Worm (Caenorhabditis elegans) whole organism, L3 larva: Measurements from ENCODE around the gene Y17D7B.3.
"Not testable (repeated sequence)": the region's sequence is repeated elsewhere in the genome, so short reads cannot be mapped to it uniquely, and the experiment has no call there.

Experiments used
- R02D3.7 ChIP-seq: fragments of 150-350 bp; optimal IDR thresholded peaks from 2 replicates; lab custom pipeline; 2014; ENCODE audit warnings: missing biosample characterization, missing genetic modification characterization
- ZK546.5 ChIP-seq: sonication (generic microtip); optimal IDR thresholded peaks from 2 replicates; lab custom pipeline; 2017; ENCODE audit warnings: missing biosample characterization, missing genetic modification characterization
- aly-2 ChIP-seq: fragments of 150-350 bp; optimal IDR thresholded peaks from 2 replicates; lab custom pipeline; 2014; ENCODE audit warnings: missing biosample characterization, missing genetic modification characterization
- ama-1 ChIP-seq: fragments of 150-350 bp; optimal IDR thresholded peaks from 2 replicates; lab custom pipeline; 2018
- ceh-82 ChIP-seq: fragments of 150-350 bp; optimal IDR thresholded peaks from 2 replicates; lab custom pipeline; 2014; ENCODE audit warnings: missing biosample characterization, missing genetic modification characterization
- daf-12 ChIP-seq: fragments of 150-350 bp; optimal IDR thresholded peaks from 2 replicates; lab custom pipeline; 2014; ENCODE audit warnings: missing biosample characterization, missing genetic modification reagents, missing genetic modification characterization
- egl-27 ChIP-seq: sonication (generic microtip); optimal IDR thresholded peaks from 4 replicates; lab custom pipeline; 2017; ENCODE audit warnings: missing biosample characterization, missing genetic modification reagents, missing genetic modification characterization
- egl-5 ChIP-seq: fragments of 150-350 bp; optimal IDR thresholded peaks from 2 replicates; lab custom pipeline; 2017; ENCODE audit warnings: missing biosample characterization, missing genetic modification reagents, missing genetic modification characterization, inconsistent platforms
- elt-1 ChIP-seq: fragments of 150-350 bp; optimal IDR thresholded peaks from 2 replicates; lab custom pipeline; 2014; ENCODE audit warnings: missing biosample characterization, missing genetic modification characterization
- elt-2 ChIP-seq: sonication (generic microtip); optimal IDR thresholded peaks from 2 replicates; lab custom pipeline; 2016; ENCODE audit warnings: missing genetic modification reagents, mild to moderate bottlenecking, missing genetic modification characterization, missing compliant biosample characterization
- elt-3 ChIP-seq, 3 experiments: fragments of 150-350 bp in 1 of 3; sonication (generic microtip) in 2 of 3; optimal IDR thresholded peaks; 2 replicates in 2 of 3; 4 replicates in 1 of 3; lab custom pipeline; 2014 to 2017; ENCODE audit warnings: missing biosample characterization in 3 of 3, missing genetic modification characterization in 3 of 3
- eor-1 ChIP-seq, 2 experiments: fragments of 150-350 bp; optimal IDR thresholded peaks; 2 replicates each; lab custom pipeline; 2014 to 2018; ENCODE audit warnings: missing biosample characterization in 2 of 2, missing genetic modification characterization in 2 of 2
- fkh-10 ChIP-seq: sonication (generic microtip); optimal IDR thresholded peaks from 2 replicates; lab custom pipeline; 2017; ENCODE audit warnings: missing biosample characterization, missing genetic modification reagents, missing genetic modification characterization
- lsy-12 ChIP-seq: sonication (generic microtip); optimal IDR thresholded peaks from 2 replicates; lab custom pipeline; 2016; ENCODE audit warnings: mild to moderate bottlenecking, missing genetic modification characterization, missing compliant biosample characterization
- mml-1 ChIP-seq: fragments of 150-350 bp; sonication (generic microtip); optimal IDR thresholded peaks from 3 replicates; lab custom pipeline; 2014; ENCODE audit warnings: missing biosample characterization, missing genetic modification characterization
- nhr-12 ChIP-seq: fragments of 150-350 bp; optimal IDR thresholded peaks from 2 replicates; lab custom pipeline; 2014; ENCODE audit warnings: missing biosample characterization, missing genetic modification characterization
- nhr-23 ChIP-seq: fragments of 150-350 bp; optimal IDR thresholded peaks from 2 replicates; lab custom pipeline; 2014; ENCODE audit warnings: missing biosample characterization, missing genetic modification reagents, missing genetic modification characterization
- nhr-237 ChIP-seq: fragments of 150-350 bp; optimal IDR thresholded peaks from 2 replicates; lab custom pipeline; 2014; ENCODE audit warnings: missing biosample characterization, missing genetic modification characterization
- nhr-28 ChIP-seq: fragments of 150-350 bp; optimal IDR thresholded peaks from 2 replicates; lab custom pipeline; 2014; ENCODE audit warnings: missing biosample characterization, missing genetic modification characterization
- nhr-67 ChIP-seq: fragments of 150-350 bp; optimal IDR thresholded peaks from 2 replicates; lab custom pipeline; 2014; ENCODE audit warnings: missing biosample characterization, missing genetic modification characterization
- nhr-76 ChIP-seq: fragments of 150-350 bp; sonication (generic microtip); optimal IDR thresholded peaks from 5 replicates; lab custom pipeline; 2014; ENCODE audit warnings: missing biosample characterization, missing genetic modification characterization
- nhr-77 ChIP-seq: fragments of 150-350 bp; optimal IDR thresholded peaks from 2 replicates; lab custom pipeline; 2014; ENCODE audit warnings: missing biosample characterization, missing genetic modification characterization
- pha-4 ChIP-seq: fragments of 150-350 bp; optimal IDR thresholded peaks from 2 replicates; lab custom pipeline; 2014; ENCODE audit warnings: missing biosample characterization, missing genetic modification reagents, missing genetic modification characterization
- pqm-1 ChIP-seq: fragments of 150-350 bp; optimal IDR thresholded peaks from 2 replicates; lab custom pipeline; 2017; ENCODE audit warnings: missing biosample characterization, missing genetic modification characterization, inconsistent platforms
- sea-2 ChIP-seq: fragments of 150-350 bp; sonication (generic microtip); optimal IDR thresholded peaks from 4 replicates; lab custom pipeline; 2014; ENCODE audit warnings: missing biosample characterization, missing genetic modification reagents, missing genetic modification characterization
- snpc-4 ChIP-seq: fragments of 150-350 bp; optimal IDR thresholded peaks from 2 replicates; lab custom pipeline; 2014; ENCODE audit warnings: missing biosample characterization, missing genetic modification characterization
- unc-39 ChIP-seq: sonication (generic microtip); optimal IDR thresholded peaks from 4 replicates; lab custom pipeline; 2017; ENCODE audit warnings: missing biosample characterization, missing genetic modification characterization
- unc-62 ChIP-seq: fragments of 150-350 bp; sonication (generic microtip); optimal IDR thresholded peaks from 4 replicates; lab custom pipeline; 2014; ENCODE audit warnings: missing biosample characterization, missing genetic modification reagents, missing genetic modification characterization
- zag-1 ChIP-seq: fragments of 150-350 bp; optimal IDR thresholded peaks from 2 replicates; lab custom pipeline; 2014; ENCODE audit warnings: missing biosample characterization, missing genetic modification characterization
- ztf-4 ChIP-seq: fragments of 150-350 bp; optimal IDR thresholded peaks from 2 replicates; lab custom pipeline; 2014; ENCODE audit warnings: missing biosample characterization, missing genetic modification characterization

The Y17D7B.3 gene

DNA sequence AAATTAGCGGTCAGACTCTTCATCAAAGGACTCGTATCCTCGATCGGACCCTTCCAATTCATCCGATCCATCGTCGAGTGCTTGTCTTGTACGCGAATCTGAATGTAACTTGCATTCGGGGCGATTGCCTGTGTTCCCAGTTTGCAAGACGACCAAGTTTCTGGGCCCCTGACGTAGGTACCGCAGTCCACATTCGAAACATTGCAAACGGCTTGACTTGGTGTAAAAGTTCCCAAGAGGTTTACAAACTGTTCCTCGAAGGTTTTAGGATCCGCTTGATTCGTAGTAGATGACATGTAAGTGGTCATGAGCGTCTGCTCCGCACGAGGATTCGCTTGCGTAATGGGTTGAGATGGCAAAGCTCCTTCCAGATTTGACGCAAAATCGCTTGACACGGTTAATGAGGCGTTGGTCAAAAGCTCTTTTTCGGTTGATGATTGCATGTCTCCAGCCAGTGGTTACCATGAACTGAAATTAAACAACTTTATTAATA lies 10.3 kb downstream of the Y17D7B.3 start, which contains the start of gene Y17D7B.4:
TSS of gene Y17D7B.4 (minus strand) at position 443 of the 493 bp plus-strand sequence.
- TF ChIP-seq nhr-12 (tag; lab: Kevin White, UChicago): no peak
- peak; percentile 18 for TF ChIP-seq pqm-1 (tag; lab: Kevin White, UChicago)
- no peak for TF ChIP-seq elt-3 (tag; optimal IDR thresholded peaks at IDR 0.05; lab: Kevin White, UChicago)
- TF ChIP-seq nhr-28 (tag; lab: Kevin White, UChicago): no peak

- TF ChIP-seq unc-39 (tag; lab: Kevin White, UChicago): no peak
- TF ChIP-seq sea-2: no peak
- TF ChIP-seq, all 47 proteins: peak for 0
These were observed 13.8 kb downstream of the Y17D7B.3 start, which contains the start of gene clec-257 for ce11 chrV:18772761-18773160. Gene clec-257 (plus strand): TSS chrV:18773061.

- TF ChIP-seq mml-1 (tag; lab: Kevin White, UChicago) (no peak), elt-3 (tag; optimal IDR thresholded peaks at IDR 0.05; lab: Kevin White, UChicago) (no peak), lsy-12 (tag; lab: Kevin White, UChicago) (no peak), nhr-67 (tag; lab: Kevin White, UChicago) (no peak), ZK546.5 (no peak), egl-27 (tag; lab: Kevin White, UChicago) (no peak), ztf-4 (tag; lab: Kevin White, UChicago) (no peak), eor-1 (tag; optimal IDR thresholded peaks at IDR 0.05; lab: Kevin White, UChicago) (no peak)
These were observed 14.7 kb downstream of the Y17D7B.3 start for ce11 chrV:18771804-18772386.

DNA sequence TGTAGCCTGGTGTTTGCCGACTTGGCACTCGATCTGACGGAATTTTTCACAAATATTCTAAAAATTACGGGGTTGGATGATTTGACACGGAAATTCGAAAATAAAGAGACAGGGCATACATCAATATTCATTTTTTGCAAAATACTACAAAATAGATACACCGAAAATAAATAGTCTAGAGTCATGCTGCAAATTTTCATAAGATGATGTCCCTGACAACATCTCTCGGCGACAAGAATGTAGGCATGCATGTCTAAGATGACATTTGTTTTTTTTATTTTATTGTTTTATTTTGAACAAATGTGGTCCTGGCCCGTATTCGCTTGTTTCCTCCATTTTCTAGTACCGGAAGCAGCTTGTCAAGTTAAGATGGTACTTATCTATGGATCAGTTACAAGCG lies 15.2 kb downstream of the Y17D7B.3 start, which contains the start of gene clec-256:
TSS of gene clec-256 (plus strand) at position 301 of the 400 bp plus-strand sequence.
- no peak for TF ChIP-seq unc-39 (tag; lab: Kevin White, UChicago)
- TF ChIP-seq elt-1: no peak
- no peak for TF ChIP-seq fkh-10 (GFP tag; lab: Kevin White, UChicago)
- no peak for TF ChIP-seq sea-2
- TF ChIP-seq egl-5 (tag; lab: Kevin White, UChicago): no peak
- no peak for TF ChIP-seq zag-1 (tag; lab: Kevin White, UChicago)

DNA sequence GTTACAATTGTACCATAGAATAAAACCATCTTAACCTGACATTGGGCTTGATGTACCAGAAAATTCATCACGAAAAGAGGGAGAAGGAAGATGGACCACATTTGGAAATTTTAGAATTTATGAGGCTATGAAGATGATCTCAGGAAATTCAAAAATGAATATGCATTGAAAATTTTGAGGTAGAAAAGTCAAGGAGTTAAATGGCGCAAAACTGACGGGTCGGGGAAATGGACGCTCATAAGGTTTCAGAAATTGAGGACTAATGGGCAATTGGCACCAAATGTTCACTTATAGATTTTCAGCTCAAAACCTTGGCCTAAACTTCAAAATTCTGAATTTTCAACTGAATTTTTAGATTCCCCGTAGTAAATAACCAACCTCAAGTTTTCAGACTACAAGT lies 16.0 kb downstream of the Y17D7B.3 start, which contains the start of gene clec-255:
TSS of gene clec-255 (minus strand) at position 101 of the 400 bp plus-strand sequence.
- no peak for TF ChIP-seq ama-1 (lab: Kevin White, UChicago)
- TF ChIP-seq aly-2 (tag; lab: Kevin White, UChicago): no peak
- TF ChIP-seq unc-62: no peak
- TF ChIP-seq sea-2: no peak
- TF ChIP-seq nhr-23 (tag; lab: Kevin White, UChicago): no peak
- no peak for TF ChIP-seq mml-1 (tag; lab: Kevin White, UChicago)
- TF ChIP-seq ceh-82: no peak
- no peak for TF ChIP-seq egl-27 (tag; lab: Kevin White, UChicago)
- TF ChIP-seq R02D3.7: no peak
- TF ChIP-seq lsy-12 (tag; lab: Kevin White, UChicago): no peak
- no peak for TF ChIP-seq nhr-28 (tag; lab: Kevin White, UChicago)
- TF ChIP-seq nhr-12 (tag; lab: Kevin White, UChicago): no peak
- no peak for TF ChIP-seq nhr-76 (tag; lab: Kevin White, UChicago)
- no peak for TF ChIP-seq nhr-77
- no peak for TF ChIP-seq daf-12
- no peak for TF ChIP-seq zag-1 (tag; lab: Kevin White, UChicago)
- TF ChIP-seq nhr-237: no peak
- TF ChIP-seq pha-4 (tag; lab: Kevin White, UChicago): no peak
- TF ChIP-seq, all 47 proteins: peak for 0

ce11 chrV:18769902-18770301 lies 16.7 kb downstream of the Y17D7B.3 start:
- TF ChIP-seq snpc-4 (tag; lab: Kevin White, UChicago): no peak

- TF ChIP-seq nhr-12 (tag; lab: Kevin White, UChicago); elt-2 (tag; lab: Kevin White, UChicago); nhr-237: not testable (repeated sequence)
These were observed 24.6 kb downstream of the Y17D7B.3 start, which contains the start of gene F11D11.22 for ce11 chrV:18762044-18762443. Gene F11D11.22 (plus strand): TSS chrV:18762344.
